Worm (Caenorhabditis elegans) whole organism, young adult: ENCODE results near the gene T27A8.7.

ENCODE experiments used
- Y53G8AR.9 ChIP-seq: fragments of 200-800 bp; sonication (Bioruptor generic); conservative IDR thresholded peaks from 2 replicates; pipeline ENCODE4 v1.3.6; 2022; ENCODE audit warnings: missing genetic modification reagents, missing genetic modification characterization, missing compliant biosample characterization
- lin-40 ChIP-seq: sonication (generic microtip); optimal IDR thresholded peaks from 2 replicates; lab custom pipeline; 2016; ENCODE audit warnings: missing genetic modification characterization, mild to moderate bottlenecking, missing compliant biosample characterization, missing genotype, missing genetic modification reagents
- lir-1 ChIP-seq: fragments of 200-800 bp; sonication (Bioruptor generic); conservative IDR thresholded peaks from 2 replicates; pipeline ENCODE4 v1.3.6; 2022; ENCODE audit warnings: missing genetic modification reagents, missing genetic modification characterization, missing compliant biosample characterization
- madf-3 ChIP-seq: fragments of 200-800 bp; sonication (Bioruptor generic); IDR thresholded peaks from 2 replicates; pipeline ENCODE4 v1.3.6; 2022; ENCODE audit warnings: missing genetic modification reagents, missing genetic modification characterization, missing compliant biosample characterization
- mcd-1 ChIP-seq: fragments of 200-800 bp; sonication (Bioruptor generic); IDR thresholded peaks from 2 replicates; pipeline ENCODE4 v1.3.6; 2022; ENCODE audit warnings: missing genetic modification reagents, missing genetic modification characterization, missing compliant biosample characterization
- nfya-1 ChIP-seq: sonication (generic microtip); optimal IDR thresholded peaks from 2 replicates; lab custom pipeline; 2017; ENCODE audit warnings: antibody characterized with exemption, missing compliant biosample characterization, missing genetic modification characterization, borderline replicate concordance; ENCODE audit not compliant: insufficient read depth
- nfya-2 ChIP-seq: fragments of 200-800 bp; sonication (Bioruptor generic); IDR thresholded peaks from 2 replicates; pipeline ENCODE4 v1.3.6; 2022; ENCODE audit warnings: missing genetic modification reagents, missing genetic modification characterization, missing compliant biosample characterization
- nhr-80 ChIP-seq: sonication (generic microtip); optimal IDR thresholded peaks from 2 replicates; lab custom pipeline; 2016; ENCODE audit warnings: missing genetic modification characterization, missing compliant biosample characterization
- pha-4 ChIP-seq: fragments of 150-350 bp; sonication (generic microtip); optimal IDR thresholded peaks from 2 replicates; lab custom pipeline; 2014; ENCODE audit warnings: missing biosample characterization, missing genetic modification reagents, missing genetic modification characterization
- snpc-4 ChIP-seq, 5 experiments: fragments of 150-350 bp in 1 of 5; sonication (generic microtip) in 4 of 5; optimal IDR thresholded peaks; 2 replicates each; lab custom pipeline; 2014 to 2018; ENCODE audit warnings: missing genetic modification characterization in 5 of 5, missing biosample characterization in 3 of 5, antibody characterized with exemption in 2 of 5, mild to moderate bottlenecking in 2 of 5, missing compliant biosample characterization in 2 of 5, missing genotype in 2 of 5, moderate library complexity in 2 of 5, missing genetic modification reagents in 1 of 5
- tbp1 ChIP-seq: fragments of 200-800 bp; sonication (Bioruptor generic); optimal IDR thresholded peaks from 2 replicates; lab custom pipeline; 2018; ENCODE audit warnings: mild to moderate bottlenecking, missing genetic modification characterization, missing compliant biosample characterization
- zfh-2 ChIP-seq: fragments of 200-800 bp; sonication (Bioruptor generic); conservative IDR thresholded peaks from 2 replicates; pipeline ENCODE4 v1.3.6; 2022; ENCODE audit warnings: missing genetic modification reagents, missing genetic modification characterization, missing compliant biosample characterization
- ztf-22 ChIP-seq: fragments of 200-800 bp; sonication (Bioruptor generic); optimal IDR thresholded peaks from 2 replicates; lab custom pipeline; 2018; ENCODE audit warnings: mild to moderate bottlenecking, missing genetic modification characterization, moderate library complexity, missing compliant biosample characterization
- ztf-3 ChIP-seq: fragments of 200-800 bp; sonication (Bioruptor generic); optimal IDR thresholded peaks from 2 replicates; lab custom pipeline; 2018; ENCODE audit warnings: mild to moderate bottlenecking, missing genetic modification characterization, missing compliant biosample characterization

DNA sequence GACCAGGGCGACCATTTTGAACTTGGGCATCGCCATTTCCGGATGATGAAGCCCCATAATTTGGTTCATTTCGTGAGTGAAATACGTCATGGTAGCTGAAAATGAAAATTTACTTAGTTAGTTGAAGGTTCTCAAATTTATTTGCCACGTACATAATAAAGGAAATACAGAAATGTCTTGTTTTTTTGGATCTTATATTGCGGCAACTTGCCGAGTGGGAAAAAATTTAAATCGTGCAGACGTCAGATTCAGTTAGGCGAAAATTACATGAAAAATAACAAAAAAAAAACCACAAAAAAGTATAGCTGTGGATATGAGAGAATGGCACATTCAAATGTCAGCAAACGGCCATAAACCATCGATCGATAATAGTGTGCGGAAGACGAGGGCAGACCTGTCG lies 3.5 kb downstream of the T27A8.7 start, which contains the start of gene T27A8.2:
- no peak for TF ChIP-seq nhr-80 (tag; lab: Kevin White, UChicago)
- TF ChIP-seq Y53G8AR.9 (GFP tag; lab: Robert Waterston, UW) = no peak
- no peak for TF ChIP-seq ztf-3
- no peak for TF ChIP-seq nfya-2 (GFP tag; lab: Robert Waterston, UW)
- TF ChIP-seq snpc-4 (GFP tag; optimal IDR thresholded peaks at IDR 0.05; lab: Kevin White, UChicago) = no peak
- no peak for TF ChIP-seq snpc-4 (tag; optimal IDR thresholded peaks at IDR 0.05; lab: Kevin White, UChicago)
- TF ChIP-seq lir-1 = no peak
- no peak for TF ChIP-seq zfh-2 (GFP tag; lab: Robert Waterston, UW)
- TF ChIP-seq lin-40 (tag; lab: Kevin White, UChicago) = no peak
- TF ChIP-seq ztf-22 (GFP tag; lab: Kevin White, UChicago) = no peak
- no peak for TF ChIP-seq madf-3 (GFP tag; lab: Robert Waterston, UW)
- TF ChIP-seq nfya-1 (tag; lab: Kevin White, UChicago) = no peak
- TF ChIP-seq mcd-1 (GFP tag; lab: Robert Waterston, UW) = no peak
- TF ChIP-seq tbp1 = no peak
- no peak for TF ChIP-seq pha-4
